Worm (Caenorhabditis elegans) whole organism, dauer: ENCODE results near the gene C24D10.2.
"Not testable (repeated sequence)": the region's sequence is repeated elsewhere in the genome, so short reads cannot be mapped to it uniquely, and the experiment has no call there.

Experiments used
- unc-62 ChIP-seq: sonication (generic microtip); optimal IDR thresholded peaks from 2 replicates; lab custom pipeline; 2017; ENCODE audit warnings: missing biosample characterization, missing genetic modification reagents, missing genetic modification characterization

The C24D10.2 gene

ce11 chrIV:5162941-5163340 is at the start of gene C24D10.2, which contains the start of gene nspd-3:
Gene C24D10.2 (plus strand): TSS chrIV:5163339.
Gene nspd-3 (minus strand): TSS chrIV:5163041.
- not testable (repeated sequence) for TF ChIP-seq unc-62 (GFP tag; lab: Kevin White, UChicago)

- TF ChIP-seq unc-62 (GFP tag; lab: Kevin White, UChicago) = no peak
Measured at ce11 chrIV:5121995-5122394, 41.1 kb upstream of the C24D10.2 start, which contains the start of gene tkr-3. Gene tkr-3 (minus strand): TSS chrIV:5122095.

DNA sequence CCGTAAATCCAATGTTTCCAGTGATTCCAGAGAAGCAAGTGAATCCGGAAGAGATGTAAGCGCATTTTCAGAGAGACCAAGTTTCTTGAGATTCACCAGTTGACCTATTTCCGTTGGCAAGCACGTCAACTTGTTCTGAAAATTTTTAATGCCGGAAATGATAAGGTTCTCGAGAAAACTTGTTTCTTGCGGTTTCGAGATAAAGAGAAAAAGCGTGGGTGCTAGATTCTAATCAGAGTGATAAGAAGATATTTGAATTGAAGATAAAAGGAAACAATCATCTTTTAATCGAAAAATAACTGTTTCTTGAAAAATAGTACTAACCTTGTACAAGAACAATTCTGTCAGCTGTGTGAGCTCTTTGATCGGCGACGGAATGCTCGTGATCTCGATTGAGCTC is 31.4 kb upstream of the C24D10.2 start:
- TF ChIP-seq unc-62 (GFP tag; lab: Kevin White, UChicago) = no peak

DNA sequence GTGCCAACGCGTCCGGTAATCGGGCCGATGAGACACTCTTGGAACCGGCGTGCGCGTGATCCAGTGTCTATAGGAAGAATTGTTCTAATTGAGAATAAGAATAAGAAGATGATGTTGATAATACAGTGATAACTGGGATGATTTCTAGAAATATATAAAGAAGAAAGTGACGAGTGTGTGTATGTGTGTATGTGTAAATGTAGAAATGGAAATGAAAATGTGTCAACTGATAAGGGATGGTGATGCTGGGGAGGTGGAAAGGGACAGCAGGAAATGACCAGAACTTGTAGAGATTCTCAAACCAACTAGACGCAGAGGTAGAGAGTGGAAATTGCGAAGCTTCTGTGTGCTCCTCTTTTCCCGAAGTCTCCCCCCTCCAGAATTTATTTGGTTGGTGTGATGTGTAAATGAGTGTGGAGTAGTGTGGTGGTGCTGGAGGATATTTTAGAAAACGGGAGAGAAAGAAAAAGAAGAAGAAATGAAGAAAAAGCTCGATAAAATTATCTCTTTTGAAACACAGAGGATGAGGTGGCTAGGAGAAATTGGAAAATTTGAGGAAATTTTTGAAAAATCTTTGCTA is 29.3 kb upstream of the C24D10.2 start:
- TF ChIP-seq unc-62 (GFP tag; lab: Kevin White, UChicago) = no peak

DNA sequence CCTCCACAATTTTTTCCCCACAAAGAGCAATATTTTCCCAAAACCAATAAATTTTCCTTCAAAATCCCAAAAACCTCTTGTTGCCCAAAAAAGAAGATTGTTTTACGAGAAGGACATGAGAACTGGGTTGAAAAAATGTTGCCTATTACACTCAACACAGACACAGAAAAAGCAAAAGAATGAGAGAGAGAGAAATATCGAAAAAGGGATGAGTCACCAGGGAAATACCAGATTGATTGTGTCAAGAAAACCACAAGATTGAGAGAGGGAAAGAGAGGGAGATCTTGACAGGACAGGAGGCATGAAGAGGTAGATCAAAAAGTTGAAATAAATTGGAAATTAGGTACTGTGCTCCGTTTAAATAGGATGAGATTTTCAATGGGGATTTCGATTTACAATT is 28.3 kb upstream of the C24D10.2 start:
- TF ChIP-seq unc-62 (GFP tag; lab: Kevin White, UChicago) = no peak

DNA sequence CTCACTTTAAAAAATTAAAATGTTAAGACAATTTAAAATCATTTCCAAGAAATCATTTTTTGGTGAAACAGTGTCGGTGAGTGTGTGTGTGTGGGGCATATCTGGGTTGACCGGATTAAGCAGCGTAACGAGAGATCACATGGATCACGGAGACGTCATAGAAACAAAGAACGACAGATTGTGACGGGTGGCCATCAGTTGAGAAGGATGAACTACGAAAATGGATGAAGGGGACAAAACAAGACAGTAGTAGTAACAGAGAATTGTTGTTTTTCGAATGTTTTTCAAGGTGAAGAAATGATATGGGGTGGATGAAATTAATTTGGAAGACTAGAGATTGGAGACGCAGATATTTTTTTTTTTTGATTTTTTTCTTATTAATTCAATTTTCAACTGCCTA is 26.6 kb upstream of the C24D10.2 start:
- TF ChIP-seq unc-62 (GFP tag; lab: Kevin White, UChicago) = no peak

ce11 chrIV:5137809-5138208 is 25.3 kb upstream of the C24D10.2 start:
- TF ChIP-seq unc-62 (GFP tag; lab: Kevin White, UChicago) = no peak

- TF ChIP-seq unc-62 (GFP tag; lab: Kevin White, UChicago) = no peak
Measured at ce11 chrIV:5139189-5139588, 23.9 kb upstream of the C24D10.2 start.

DNA sequence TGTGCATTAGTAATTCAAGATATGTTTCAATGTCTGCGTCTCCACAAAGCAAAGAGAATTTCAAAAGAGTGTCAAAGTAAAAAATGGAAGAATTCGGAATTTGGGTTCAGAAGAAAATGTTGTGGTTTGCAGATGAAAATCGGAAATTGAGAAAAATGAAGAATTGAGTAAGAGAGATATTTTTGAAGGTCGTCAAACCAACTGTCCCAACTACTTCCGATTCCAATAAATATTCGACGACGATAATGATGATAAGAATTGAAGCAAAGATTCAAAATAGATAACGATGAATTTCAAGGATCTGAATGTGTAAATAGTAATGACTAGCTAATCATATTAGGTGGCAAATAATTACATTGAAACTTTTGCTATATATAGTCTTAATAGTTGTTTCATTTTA is 23.2 kb upstream of the C24D10.2 start:
- TF ChIP-seq unc-62 (GFP tag; lab: Kevin White, UChicago) = no peak

- TF ChIP-seq unc-62 (GFP tag; lab: Kevin White, UChicago) = no peak
Measured at ce11 chrIV:5149793-5150192, 13.3 kb upstream of the C24D10.2 start, which contains the start of gene C24D10.5. Gene C24D10.5 (plus strand): TSS chrIV:5150093.

DNA sequence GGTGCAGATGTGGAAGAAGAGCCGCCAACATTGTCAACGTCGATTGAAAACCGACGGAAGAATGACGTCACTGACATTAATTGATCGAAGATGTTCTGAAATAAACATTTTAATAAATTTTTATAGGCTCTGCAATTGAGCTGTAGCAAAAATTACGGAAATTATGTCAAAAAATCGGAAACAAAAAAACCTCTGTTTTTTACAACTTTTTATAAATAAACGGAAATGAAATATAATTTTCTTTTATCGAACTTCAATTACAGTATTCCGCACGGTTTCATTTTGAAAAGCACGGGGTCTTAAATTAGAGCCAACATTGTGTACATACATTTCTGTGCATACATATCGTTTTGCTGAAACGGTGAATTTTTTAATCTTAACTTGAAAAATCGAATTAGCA is 10.7 kb upstream of the C24D10.2 start, which contains the start of gene soc-2:
Gene soc-2 (minus strand): TSS at position 101 of the 400 bp plus-strand sequence.
- no peak for TF ChIP-seq unc-62 (GFP tag; lab: Kevin White, UChicago)

DNA sequence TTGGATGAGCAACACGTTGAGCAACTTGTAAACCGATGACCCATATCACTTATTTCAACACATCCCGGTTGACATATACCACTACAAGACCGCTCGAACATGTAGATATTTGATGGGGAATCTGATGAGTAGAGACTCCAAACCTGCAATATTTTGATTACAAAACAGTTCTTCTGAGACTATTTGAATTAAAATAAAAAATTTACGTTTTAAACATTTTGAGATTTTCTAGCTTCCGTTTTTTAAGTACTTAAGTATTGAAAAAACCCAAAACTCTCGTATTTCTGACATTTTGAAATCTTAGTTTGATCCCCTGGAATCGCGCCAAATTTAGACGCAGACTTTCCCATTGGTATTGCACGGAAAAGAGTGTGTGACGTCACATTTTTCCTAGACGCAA is 5.9 kb upstream of the C24D10.2 start, which contains the start of gene C24D10.49:
Gene C24D10.49 (minus strand): TSS at position 101 of the 400 bp plus-strand sequence.
- no peak for TF ChIP-seq unc-62 (GFP tag; lab: Kevin White, UChicago)

- TF ChIP-seq unc-62 (GFP tag; lab: Kevin White, UChicago) = no peak
Measured at ce11 chrIV:5160171-5160570, 3.0 kb upstream of the C24D10.2 start, which contains the start of the genes C24D10.6 and C24D10.4. Gene C24D10.6 (minus strand): TSS chrIV:5160248. Gene C24D10.4 (plus strand): TSS chrIV:5160522.

- not testable (repeated sequence) for TF ChIP-seq unc-62 (GFP tag; lab: Kevin White, UChicago)
Measured at ce11 chrIV:5165626-5166025, 2.5 kb downstream of the C24D10.2 start, which contains the start of gene nspd-6. Gene nspd-6 (minus strand): TSS chrIV:5165726.

ce11 chrIV:5166030-5166429 is 2.9 kb downstream of the C24D10.2 start, which contains the start of gene ptp-5.1:
Gene ptp-5.1 (plus strand): TSS chrIV:5166330.
- no peak for TF ChIP-seq unc-62 (GFP tag; lab: Kevin White, UChicago)

- TF ChIP-seq unc-62 (GFP tag; lab: Kevin White, UChicago) = no peak
Measured at ce11 chrIV:5169335-5169734, 6.2 kb downstream of the C24D10.2 start.

- TF ChIP-seq unc-62 (GFP tag; lab: Kevin White, UChicago) = no peak
Measured at ce11 chrIV:5171994-5172528, 8.9 kb downstream of the C24D10.2 start.
